Fruit fly (Drosophila melanogaster): ENCODE results near the gene jp.
A peak's percentile ranks its signal among the peaks of the same experiment; 100 is the strongest.

DNA sequence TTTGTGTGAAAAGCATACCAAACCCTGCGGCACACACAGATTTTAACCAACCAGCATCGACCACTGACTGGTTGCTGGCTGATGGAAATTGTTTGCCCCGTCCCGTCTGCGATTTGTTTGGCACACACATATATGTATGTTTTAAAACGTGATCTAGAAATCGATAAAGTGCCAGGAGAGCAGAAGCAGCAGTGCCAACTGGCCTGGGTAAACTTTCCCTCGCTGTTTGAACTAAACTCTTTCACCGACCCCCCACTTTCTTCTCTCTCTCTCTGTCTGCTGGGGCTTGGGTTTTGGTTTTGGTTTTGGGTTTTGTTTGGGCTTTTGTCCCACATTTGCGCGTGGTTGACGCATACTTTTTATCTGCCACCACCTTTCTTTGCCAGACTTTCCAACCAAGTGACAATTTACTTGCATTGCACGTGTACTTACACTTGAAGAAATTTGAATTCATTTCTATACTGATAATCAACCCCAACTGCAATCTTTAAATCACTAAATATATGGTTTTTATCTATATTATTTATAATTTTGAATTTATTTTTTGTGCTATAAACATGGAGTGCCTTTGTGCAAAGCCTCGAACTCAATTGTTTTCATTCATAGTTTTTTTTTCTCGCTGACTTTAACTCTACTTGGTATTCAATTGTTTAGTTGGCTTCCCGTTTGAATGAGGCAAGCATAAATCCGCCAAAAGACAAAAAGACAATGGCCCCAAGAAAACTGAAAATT lies 61.0 kb downstream of the jp start:
- TF ChIP-seq OdsH (GFP tag; optimal IDR thresholded peaks at IDR 0.05) (peak; percentile 51), Blimp-1 (GFP tag; optimal IDR thresholded peaks at IDR 0.05) (no peak), CG4318 (GFP tag; optimal IDR thresholded peaks at IDR 0.05) (peak; percentile 44), Met (GFP tag; optimal IDR thresholded peaks at IDR 0.05) (peak; percentile 32), net (GFP tag; optimal IDR thresholded peaks at IDR 0.05) (peak; percentile 33), eg (GFP tag; IDR thresholded peaks at IDR 0.05) (peak; percentile 52; the same call in 1 of the 3 replicates), Sox14 (GFP tag; optimal IDR thresholded peaks at IDR 0.05) (no peak), Sox102F (GFP tag; optimal IDR thresholded peaks at IDR 0.05) (peak; percentile 10)

All from whole organism, prepupa.